Fruit fly (Drosophila melanogaster): ENCODE measurements around the gene Poxm.

The Poxm gene

dm6 chr3R:8290940-8291339, 42.7 kb downstream of the Poxm start, which contains the start of gene CG31464:
CG31464 (plus strand) TSS chr3R:8291240.
- TF ChIP-seq CG8478 (optimal IDR thresholded peaks at IDR 0.05) (no peak), sens (GFP tag) (peak; percentile 33), al (GFP tag; IDR thresholded peaks at IDR 0.05) (no peak)

dm6 chr3R:8290478-8290877, 43.1 kb downstream of the Poxm start, which contains the start of gene CG11672:
CG11672 (minus strand) TSS chr3R:8290578.
- TF ChIP-seq zen2 (GFP tag; IDR thresholded peaks at IDR 0.05; ENCODE audit: partially characterized antibody) (0 out of 3 replicates have a peak, but pooled peaks have one; percentile 10), knrl (GFP tag; IDR thresholded peaks at IDR 0.05; ENCODE audit: partially characterized antibody) (no peak)

dm6 chr3R:8288790-8289189, 44.8 kb downstream of the Poxm start:
- TF ChIP-seq zf30C (GFP tag; optimal IDR thresholded peaks at IDR 0.05) (peak; percentile 92), CG2199 (GFP tag; IDR thresholded peaks at IDR 0.05) (0 out of 3 replicates have a peak, but pooled peaks have one; percentile 38), CG3407 (GFP tag; optimal IDR thresholded peaks at IDR 0.05) (no peak), row (GFP tag; IDR thresholded peaks at IDR 0.05) (0 out of 3 replicates have a peak, but pooled peaks have one; percentile 28), grn (GFP tag; optimal IDR thresholded peaks at IDR 0.05) (peak; percentile 25), vvl (GFP tag; IDR thresholded peaks at IDR 0.05) (0 out of 2 replicates have a peak, but pooled peaks have one; percentile 22), Antp (GFP tag; optimal IDR thresholded peaks at IDR 0.05) (no peak), Xrp1 (GFP tag; IDR thresholded peaks at IDR 0.05) (0 out of 2 replicates have a peak, but pooled peaks have one; percentile 13), prd (optimal IDR thresholded peaks at IDR 0.05) (no peak), prd (GFP tag; IDR thresholded peaks at IDR 0.05) (peak; percentile 27; the same call in 1 of the 3 replicates), Atf-2 (GFP tag; optimal IDR thresholded peaks at IDR 0.05) (no peak), twi (tag; optimal IDR thresholded peaks at IDR 0.05) (peak; percentile 88), Ptx1 (GFP tag; IDR thresholded peaks at IDR 0.05) (0 out of 2 replicates have a peak, but pooled peaks have one; percentile 14), ci (GFP tag; IDR thresholded peaks at IDR 0.05) (peak; percentile 30; the same call in 1 of the 3 replicates), zfh1 (GFP tag; IDR thresholded peaks at IDR 0.05) (0 out of 3 replicates have a peak, but pooled peaks have one; percentile 6), amos (GFP tag; IDR thresholded peaks at IDR 0.05; ENCODE audit: partially characterized antibody) (peak; percentile 31; the same call in 1 of the 2 replicates)

dm6 chr3R:8287697-8288096, 45.9 kb downstream of the Poxm start, which contains the start of gene Nazo:
Nazo (plus strand) TSS chr3R:8287876.
- TF ChIP-seq Dref (GFP tag; IDR thresholded peaks at IDR 0.05), result peak; percentile 18; the same call in 1 of the 2 replicates
- TF ChIP-seq bigmax (GFP tag; optimal IDR thresholded peaks at IDR 0.05), result no peak
- no peak for TF ChIP-seq HHEX (GFP tag; optimal IDR thresholded peaks at IDR 0.05)
- TF ChIP-seq CG15696 (tag; optimal IDR thresholded peaks at IDR 0.05), result no peak

dm6 chr3R:8285727-8286344, 47.8 kb downstream of the Poxm start:
- TF ChIP-seq tap (tag; optimal IDR thresholded peaks at IDR 0.05) (no peak), sna (GFP tag; IDR thresholded peaks at IDR 0.05; ENCODE audit: partially characterized antibody) (no peak), jing (GFP tag; optimal IDR thresholded peaks at IDR 0.05) (no peak), CG1832 (GFP tag; optimal IDR thresholded peaks at IDR 0.05) (peak; percentile 41), CG10267 (tag; optimal IDR thresholded peaks at IDR 0.05) (peak; percentile 36), CrebB (tag; optimal IDR thresholded peaks at IDR 0.05) (no peak), tna (GFP tag; IDR thresholded peaks at IDR 0.05; ENCODE audit: partially characterized antibody) (no peak), CG11093 (GFP tag; IDR thresholded peaks at IDR 0.05) (no peak), CG7556 (GFP tag; optimal IDR thresholded peaks at IDR 0.05) (no peak), Atf3 (GFP tag; optimal IDR thresholded peaks at IDR 0.05) (no peak), CG6791 (GFP tag; IDR thresholded peaks at IDR 0.05; ENCODE audit: partially characterized antibody) (no peak), CG8924 (tag; optimal IDR thresholded peaks at IDR 0.05) (peak; percentile 9), CG14710 (tag; optimal IDR thresholded peaks at IDR 0.05) (peak; percentile 28), CG17361 (GFP tag; IDR thresholded peaks at IDR 0.05) (no peak), ara (GFP tag; IDR thresholded peaks at IDR 0.05) (no peak), CG10321 (GFP tag; IDR thresholded peaks at IDR 0.05) (no peak), CG15696 (tag; optimal IDR thresholded peaks at IDR 0.05) (peak; percentile 76), ham (GFP tag; IDR thresholded peaks at IDR 0.05) (no peak), Ets65A (GFP tag) (no peak), croc (GFP tag; conservative IDR thresholded peaks at IDR 0.05) (no peak)
